Worm (Caenorhabditis elegans) whole organism, mixed stage, embryonic: ENCODE data around the gene gcy-9.

Experiments
- M03D4.4 ChIP-seq: sonication (generic microtip); optimal IDR thresholded peaks from 2 replicates; lab custom pipeline; 2017; ENCODE audit warnings: mild to moderate bottlenecking, missing genetic modification characterization, missing compliant biosample characterization
- bed-3 ChIP-seq: fragments of 200-800 bp; sonication (Bioruptor generic); optimal IDR thresholded peaks from 3 replicates; lab custom pipeline; 2018; ENCODE audit warnings: mild to moderate bottlenecking, missing genetic modification characterization, moderate library complexity, missing compliant biosample characterization
- blmp-1 ChIP-seq: fragments of 150-350 bp; optimal IDR thresholded peaks from 2 replicates; lab custom pipeline; 2014; ENCODE audit warnings: missing biosample characterization, missing genetic modification characterization
- ceh-39 ChIP-seq: fragments of 150-350 bp; optimal IDR thresholded peaks from 2 replicates; lab custom pipeline; 2014; ENCODE audit warnings: missing biosample characterization, missing genetic modification characterization
- ceh-43 ChIP-seq: fragments of 200-800 bp; sonication (Bioruptor generic); optimal IDR thresholded peaks from 2 replicates; lab custom pipeline; 2018; ENCODE audit warnings: mild to moderate bottlenecking, missing genetic modification characterization, moderate library complexity, missing compliant biosample characterization
- ceh-83 ChIP-seq: fragments of 200-800 bp; sonication (Bioruptor generic); optimal IDR thresholded peaks from 2 replicates; lab custom pipeline; 2018; ENCODE audit warnings: mild to moderate bottlenecking, missing genetic modification characterization, missing compliant biosample characterization
- ces-1 ChIP-seq: fragments of 150-350 bp; optimal IDR thresholded peaks from 2 replicates; lab custom pipeline; 2014; ENCODE audit warnings: missing biosample characterization, missing genetic modification reagents, missing genetic modification characterization
- cnd-1 ChIP-seq: fragments of 200-800 bp; sonication (Bioruptor generic); optimal IDR thresholded peaks from 2 replicates; lab custom pipeline; 2018; ENCODE audit warnings: mild to moderate bottlenecking, missing genetic modification characterization, missing compliant biosample characterization
- drap-1 ChIP-seq: fragments of 200-800 bp; sonication (Bioruptor generic); optimal IDR thresholded peaks from 3 replicates; lab custom pipeline; 2018; ENCODE audit warnings: mild to moderate bottlenecking, missing genetic modification characterization, missing compliant biosample characterization
- elt-1 ChIP-seq: sonication (generic microtip); optimal IDR thresholded peaks from 2 replicates; lab custom pipeline; 2017; ENCODE audit warnings: missing genetic modification characterization, mild to moderate bottlenecking, missing compliant biosample characterization, antibody characterized with exemption, moderate library complexity, borderline replicate concordance; ENCODE audit not compliant: insufficient read depth
- elt-3 ChIP-seq: fragments of 150-350 bp; optimal IDR thresholded peaks from 2 replicates; lab custom pipeline; 2014; ENCODE audit warnings: missing biosample characterization, missing genetic modification characterization
- flh-1 ChIP-seq: fragments of 200-800 bp; sonication (Bioruptor generic); optimal IDR thresholded peaks from 2 replicates; lab custom pipeline; 2018; ENCODE audit warnings: mild to moderate bottlenecking, missing genetic modification characterization, moderate library complexity, missing compliant biosample characterization
- ham-2 ChIP-seq: fragments of 200-800 bp; sonication (Bioruptor generic); optimal IDR thresholded peaks from 2 replicates; lab custom pipeline; 2018; ENCODE audit warnings: mild to moderate bottlenecking, missing genetic modification characterization, missing compliant biosample characterization
- hlh-1 ChIP-seq: fragments of 150-350 bp; optimal IDR thresholded peaks from 2 replicates; lab custom pipeline; 2014; ENCODE audit warnings: missing biosample characterization, missing genetic modification reagents, missing genetic modification characterization
- lin-13 ChIP-seq: fragments of 150-350 bp; optimal IDR thresholded peaks from 2 replicates; lab custom pipeline; 2014; ENCODE audit warnings: missing biosample characterization, missing genetic modification characterization
- lin-32 ChIP-seq: fragments of 200-800 bp; sonication (Bioruptor generic); optimal IDR thresholded peaks from 2 replicates; lab custom pipeline; 2018; ENCODE audit warnings: mild to moderate bottlenecking, missing genetic modification characterization, missing compliant biosample characterization
- lsy-2 ChIP-seq: fragments of 150-350 bp; optimal IDR thresholded peaks from 2 replicates; lab custom pipeline; 2014; ENCODE audit warnings: missing biosample characterization, missing genetic modification characterization
- mep-1 ChIP-seq: fragments of 150-350 bp; optimal IDR thresholded peaks from 2 replicates; lab custom pipeline; 2017; ENCODE audit warnings: missing biosample characterization, missing genetic modification reagents, missing genetic modification characterization, inconsistent platforms
- mls-2 ChIP-seq: sonication (generic microtip); optimal IDR thresholded peaks from 2 replicates; lab custom pipeline; 2016; ENCODE audit warnings: mild to moderate bottlenecking, missing genetic modification characterization, moderate library complexity, missing compliant biosample characterization
- nhr-12 ChIP-seq: fragments of 150-350 bp; optimal IDR thresholded peaks from 2 replicates; lab custom pipeline; 2014; ENCODE audit warnings: missing biosample characterization, missing genetic modification characterization
- nhr-2 ChIP-seq: fragments of 150-350 bp; optimal IDR thresholded peaks from 2 replicates; lab custom pipeline; 2014; ENCODE audit warnings: missing biosample characterization, missing genetic modification characterization
- nhr-237 ChIP-seq: fragments of 150-350 bp; optimal IDR thresholded peaks from 2 replicates; lab custom pipeline; 2014; ENCODE audit warnings: missing biosample characterization, missing genetic modification characterization
- nhr-28 ChIP-seq: fragments of 150-350 bp; optimal IDR thresholded peaks from 2 replicates; lab custom pipeline; 2014; ENCODE audit warnings: missing biosample characterization, missing genetic modification characterization
- nhr-76 ChIP-seq: sonication (generic microtip); optimal IDR thresholded peaks from 2 replicates; lab custom pipeline; 2017; ENCODE audit warnings: missing biosample characterization, missing genetic modification characterization
- pha-4 ChIP-seq: fragments of 150-350 bp; optimal IDR thresholded peaks from 2 replicates; lab custom pipeline; 2018; ENCODE audit warnings: missing biosample characterization, missing genetic modification reagents, missing genetic modification characterization
- sem-2 ChIP-seq: fragments of 200-800 bp; sonication (Bioruptor generic); optimal IDR thresholded peaks from 2 replicates; lab custom pipeline; 2018; ENCODE audit warnings: mild to moderate bottlenecking, missing genetic modification characterization, missing compliant biosample characterization
- sptf-1 ChIP-seq: sonication (generic microtip); optimal IDR thresholded peaks from 2 replicates; lab custom pipeline; 2017; ENCODE audit warnings: mild to moderate bottlenecking, missing genetic modification characterization, moderate library complexity, missing compliant biosample characterization
- tbx-8 ChIP-seq: fragments of 200-800 bp; sonication (Bioruptor generic); optimal IDR thresholded peaks from 2 replicates; lab custom pipeline; 2018; ENCODE audit warnings: mild to moderate bottlenecking, missing genetic modification characterization, moderate library complexity, missing compliant biosample characterization
- unc-39 ChIP-seq: fragments of 150-350 bp; optimal IDR thresholded peaks from 2 replicates; lab custom pipeline; 2014; ENCODE audit warnings: missing biosample characterization, missing genetic modification characterization
- unc-62 ChIP-seq: fragments of 150-350 bp; optimal IDR thresholded peaks from 2 replicates; lab custom pipeline; 2014; ENCODE audit warnings: missing biosample characterization, missing genetic modification reagents, missing genetic modification characterization
- ztf-11 ChIP-seq: fragments of 150-350 bp; optimal IDR thresholded peaks from 2 replicates; lab custom pipeline; 2014; ENCODE audit warnings: missing biosample characterization, missing genetic modification characterization

Gene gcy-9

ce11 chrX:11339375-11339924 is 1.8 kb upstream of the gcy-9 start, which contains the start of gene aco-1:
aco-1 (plus strand) TSS chrX:11339874.
- TF ChIP-seq nhr-76 (no peak), blmp-1 (tag; lab: Kevin White, UChicago) (no peak), M03D4.4 (tag; lab: Kevin White, UChicago) (peak; percentile 27), elt-1 (peak; percentile 71), bed-3 (GFP tag; lab: Kevin White, UChicago) (no peak), nhr-12 (peak; percentile 15), lin-32 (GFP tag; lab: Kevin White, UChicago) (no peak), nhr-28 (tag; lab: Kevin White, UChicago) (no peak), mls-2 (tag; lab: Kevin White, UChicago) (peak; percentile 15), drap-1 (GFP tag; lab: Kevin White, UChicago) (no peak), pha-4 (tag; lab: Kevin White, UChicago) (no peak), nhr-2 (tag; lab: Kevin White, UChicago) (peak; percentile 52), mep-1 (peak; percentile 21), ham-2 (peak; percentile 23), lsy-2 (tag; lab: Kevin White, UChicago) (no peak), sptf-1 (tag; lab: Kevin White, UChicago) (peak; percentile 27), lin-13 (tag; lab: Kevin White, UChicago) (peak; percentile 24), cnd-1 (tag; lab: Kevin White, UChicago) (no peak), sem-2 (GFP tag; lab: Kevin White, UChicago) (no peak), ces-1 (GFP tag; lab: Kevin White, UChicago) (no peak), nhr-237 (tag; lab: Kevin White, UChicago) (no peak), flh-1 (GFP tag; lab: Kevin White, UChicago) (no peak)

DNA sequence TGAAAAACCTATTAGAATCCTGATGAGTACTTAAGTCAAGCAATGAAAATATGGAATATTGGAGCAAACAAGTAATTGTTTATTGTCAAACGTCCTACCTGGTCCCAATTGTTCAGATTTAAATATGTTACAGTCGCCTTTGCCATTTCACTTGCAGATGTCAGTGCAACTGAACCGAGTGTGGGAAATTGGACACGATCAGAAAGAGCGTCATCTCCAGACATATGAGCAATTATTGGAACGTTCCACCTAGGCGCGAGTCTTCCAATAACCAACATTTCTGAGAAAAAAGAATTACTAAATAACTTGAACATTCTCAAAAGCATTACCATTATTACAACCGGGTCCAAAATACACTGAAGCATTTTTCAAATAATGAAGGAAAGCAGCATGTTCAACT is 588 bp downstream of the gcy-9 start:
- no peak for TF ChIP-seq lin-13 (tag; lab: Kevin White, UChicago)
- TF ChIP-seq ceh-39 (tag; lab: Kevin White, UChicago), result no peak
- no peak for TF ChIP-seq pha-4 (tag; lab: Kevin White, UChicago)
- no peak for TF ChIP-seq tbx-8
- TF ChIP-seq nhr-76, result no peak
- TF ChIP-seq nhr-28 (tag; lab: Kevin White, UChicago), result no peak
- TF ChIP-seq elt-3, result no peak
- TF ChIP-seq sptf-1 (tag; lab: Kevin White, UChicago), result no peak
- no peak for TF ChIP-seq ceh-83 (GFP tag; lab: Kevin White, UChicago)
- TF ChIP-seq M03D4.4 (tag; lab: Kevin White, UChicago), result no peak

ce11 chrX:11329424-11329823 is 8.3 kb downstream of the gcy-9 start, which contains the start of gene npr-9:
npr-9 (plus strand) TSS chrX:11329724.
- TF ChIP-seq unc-62 (GFP tag; lab: Kevin White, UChicago) (no peak), ztf-11 (tag; lab: Kevin White, UChicago) (no peak), nhr-28 (tag; lab: Kevin White, UChicago) (no peak), nhr-12 (no peak), ceh-43 (GFP tag; lab: Kevin White, UChicago) (no peak), mls-2 (tag; lab: Kevin White, UChicago) (no peak), flh-1 (GFP tag; lab: Kevin White, UChicago) (no peak)

DNA sequence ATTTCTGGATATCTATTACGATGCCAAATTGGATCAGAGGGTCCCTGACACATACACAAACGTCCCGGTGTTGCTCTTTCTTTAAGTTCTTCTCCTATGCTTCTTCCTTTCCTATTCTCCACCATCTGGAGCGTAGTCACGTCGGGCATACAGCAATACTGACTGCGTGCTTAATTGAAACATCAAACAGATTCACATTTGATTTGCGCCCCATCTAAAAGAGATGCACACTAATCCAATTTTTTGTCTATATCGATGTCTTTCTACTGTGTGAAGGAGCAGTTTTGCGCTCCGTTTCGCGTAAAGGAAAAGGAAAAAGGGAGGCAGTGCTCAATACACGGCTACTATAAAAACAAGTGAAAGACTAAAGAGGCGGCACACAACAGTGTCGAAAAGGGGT is 9.0 kb downstream of the gcy-9 start:
- peak; percentile 90 for TF ChIP-seq ces-1 (GFP tag; lab: Kevin White, UChicago)
- no peak for TF ChIP-seq sptf-1 (tag; lab: Kevin White, UChicago)

- TF ChIP-seq hlh-1 (tag; lab: Kevin White, UChicago) (no peak), lsy-2 (tag; lab: Kevin White, UChicago) (no peak), flh-1 (GFP tag; lab: Kevin White, UChicago) (no peak), elt-3 (no peak), sptf-1 (tag; lab: Kevin White, UChicago) (no peak), nhr-76 (no peak), drap-1 (GFP tag; lab: Kevin White, UChicago) (no peak), unc-39 (tag; lab: Kevin White, UChicago) (no peak)
These were observed 10.9 kb downstream of the gcy-9 start, which contains the start of gene ZK455.5 for ce11 chrX:11326827-11327226. ZK455.5 (minus strand) TSS chrX:11326927.
